Worm (Caenorhabditis elegans): ENCODE results near the gene col-20.

The col-20 gene

ce11 chrII:4888527-4889487 lies 18.2 kb upstream of the col-20 start, which contains the start of gene pgm-1:
pgm-1 (plus strand) TSS chrII:4889437.
- TF ChIP-seq nhr-41 (GFP tag; IDR thresholded peaks at IDR 0.05) (no peak), daf-16 (GFP tag; optimal IDR thresholded peaks at IDR 0.05) (peak in 1 of 2 experiments; percentile 64), daf-16 (tag; optimal IDR thresholded peaks at IDR 0.05) (peak; percentile 43), ztf-11 (tag; optimal IDR thresholded peaks at IDR 0.05) (no peak), nhr-11 (tag; optimal IDR thresholded peaks at IDR 0.05) (peak; percentile 61), F37D6.2 (tag; optimal IDR thresholded peaks at IDR 0.05) (no peak), lsy-2 (tag; optimal IDR thresholded peaks at IDR 0.05) (peak in 1 of 2 experiments; percentile 44), ama-1 (optimal IDR thresholded peaks at IDR 0.05) (peak; percentile 56), ceh-20 (GFP tag; IDR thresholded peaks at IDR 0.05) (0 out of 2 replicates have a peak, but pooled peaks have one; percentile 14), lin-1 (GFP tag; IDR thresholded peaks at IDR 0.05) (no peak), snpc-4 (tag; optimal IDR thresholded peaks at IDR 0.05) (no peak), nhr-28 (tag; optimal IDR thresholded peaks at IDR 0.05) (peak; percentile 97), mep-1 (tag; optimal IDR thresholded peaks at IDR 0.05) (peak; percentile 9), Y5F2A.4 (GFP tag; optimal IDR thresholded peaks at IDR 0.05) (no peak), mes-2 (tag; optimal IDR thresholded peaks at IDR 0.05; ENCODE audit: poor library complexity, severe bottlenecking) (no peak), hmg-1.1 (GFP tag; IDR thresholded peaks at IDR 0.05) (peak; percentile 57; the same call in 1 of the 2 replicates), hif-1 (tag; optimal IDR thresholded peaks at IDR 0.05) (peak in 1 of 2 experiments; percentile 72), vab-7 (GFP tag; IDR thresholded peaks at IDR 0.05) (no peak), egl-27 (tag; optimal IDR thresholded peaks at IDR 0.05) (no peak), zip-11 (GFP tag; IDR thresholded peaks at IDR 0.05) (no peak), attf-4 (tag; optimal IDR thresholded peaks at IDR 0.05) (no peak), dve-1 (tag; optimal IDR thresholded peaks at IDR 0.05; ENCODE audit: insufficient read depth) (peak; percentile 4), pqm-1 (tag; optimal IDR thresholded peaks at IDR 0.05) (no peak), tra-1 (GFP tag; IDR thresholded peaks at IDR 0.05) (0 out of 2 replicates have a peak, but pooled peaks have one; percentile 29), pha-4 (GFP tag; IDR thresholded peaks at IDR 0.05) (0 out of 2 replicates have a peak, but pooled peaks have one; percentile 11), pha-4 (tag; optimal IDR thresholded peaks at IDR 0.05) (no peak), F49E8.2 (tag; optimal IDR thresholded peaks at IDR 0.05; ENCODE audit: borderline replicate concordance) (no peak), nhr-48 (tag; optimal IDR thresholded peaks at IDR 0.05) (no peak), fkh-10 (GFP tag; optimal IDR thresholded peaks at IDR 0.05) (no peak), hlh-11 (tag; optimal IDR thresholded peaks at IDR 0.05) (peak; percentile 72)

- TF ChIP-seq jun-1 (tag; optimal IDR thresholded peaks at IDR 0.05) = no peak
- no peak for TF ChIP-seq D1046.2 (GFP tag; IDR thresholded peaks at IDR 0.05)
- TF ChIP-seq mdt-29 (GFP tag; IDR thresholded peaks at IDR 0.05) = no peak
- TF ChIP-seq F44E2.7 (GFP tag; IDR thresholded peaks at IDR 0.05) = no peak
- no peak for TF ChIP-seq dpl-1 (GFP tag; optimal IDR thresholded peaks at IDR 0.05)
- TF ChIP-seq pha-4 (GFP tag; IDR thresholded peaks at IDR 0.05) = no peak
- TF ChIP-seq pha-4 (tag; optimal IDR thresholded peaks at IDR 0.05) = no peak
- TF ChIP-seq vab-7 (GFP tag; IDR thresholded peaks at IDR 0.05) = no peak
- no peak for TF ChIP-seq aha-1 (tag)
- no peak for TF ChIP-seq lir-3 (tag; optimal IDR thresholded peaks at IDR 0.05)
- no peak for TF ChIP-seq dmd-8 (GFP tag; IDR thresholded peaks at IDR 0.05)
- TF ChIP-seq hif-1 (tag; optimal IDR thresholded peaks at IDR 0.05) = no peak
- no peak for TF ChIP-seq tag-97 (GFP tag; IDR thresholded peaks at IDR 0.05)
- TF ChIP-seq nhr-6 (tag; optimal IDR thresholded peaks at IDR 0.05) = no peak
- no peak for TF ChIP-seq daf-19 (GFP tag; conservative IDR thresholded peaks at IDR 0.05)
- TF ChIP-seq T20F7.1 (GFP tag; optimal IDR thresholded peaks at IDR 0.05) = no peak
These were observed 15.4 kb upstream of the col-20 start, which contains the start of gene R05F9.7 for ce11 chrII:4885976-4886375. R05F9.7 (plus strand) TSS chrII:4886276.
